Fruit fly (Drosophila melanogaster) whole organism, embryonic: Measurements from ENCODE around the gene CG14120.

Experiments used
- Ada2b ChIP-seq: fragments of 200-800 bp; sonication (Bioruptor generic); IDR thresholded peaks from 2 replicates; pipeline ENCODE4 v1.3.6; 2022; ENCODE audit warnings: missing biosample characterization, missing genetic modification characterization
- Aef1 ChIP-seq: fragments of 200-800 bp; sonication (Bioruptor generic); IDR thresholded peaks from 3 replicates; pipeline ENCODE4 v1.3.6; 2022; ENCODE audit warnings: missing biosample characterization, missing genetic modification characterization
- CG10147 ChIP-seq: fragments of 200-800 bp; sonication (Bioruptor generic); optimal IDR thresholded peaks from 2 replicates; lab custom pipeline; 2019; ENCODE audit warnings: missing biosample characterization, mild to moderate bottlenecking, missing genetic modification characterization, moderate library complexity
- CG11085 ChIP-seq: fragments of 200-800 bp; sonication (Bioruptor generic); IDR thresholded peaks from 2 replicates; pipeline ENCODE4 v1.3.6; 2022; ENCODE audit warnings: missing biosample characterization, missing genetic modification characterization
- CG12104 ChIP-seq: fragments of 200-800 bp; sonication (Bioruptor generic); optimal IDR thresholded peaks from 3 replicates; lab custom pipeline; 2016; ENCODE audit warnings: missing biosample characterization, missing genetic modification characterization
- CG12236 ChIP-seq: fragments of 200-800 bp; sonication (Bioruptor generic); optimal IDR thresholded peaks from 2 replicates; lab custom pipeline; 2016; ENCODE audit warnings: missing biosample characterization, missing genetic modification characterization
- CG13894 ChIP-seq: fragments of 200-800 bp; sonication (Bioruptor generic); optimal IDR thresholded peaks from 3 replicates; lab custom pipeline; 2018; ENCODE audit warnings: missing biosample characterization, mild to moderate bottlenecking, missing genetic modification characterization, moderate library complexity
- CG15269 ChIP-seq: fragments of 200-800 bp; sonication (Bioruptor generic); optimal IDR thresholded peaks from 2 replicates; lab custom pipeline; 2018; ENCODE audit warnings: missing biosample characterization, mild to moderate bottlenecking, missing genetic modification characterization, moderate library complexity
- CG15514 ChIP-seq: fragments of 200-800 bp; sonication (Bioruptor generic); optimal IDR thresholded peaks from 3 replicates; lab custom pipeline; 2017; ENCODE audit warnings: missing biosample characterization, missing genetic modification characterization, mild to moderate bottlenecking, moderate library complexity, missing genetic modification reagents
- CG18599 ChIP-seq: fragments of 200-800 bp; sonication (Bioruptor generic); optimal IDR thresholded peaks from 3 replicates; lab custom pipeline; 2017; ENCODE audit warnings: missing biosample characterization, missing genetic modification characterization, mild to moderate bottlenecking, moderate library complexity, missing genetic modification reagents
- CG32532 ChIP-seq: fragments of 200-800 bp; sonication (Bioruptor generic); IDR thresholded peaks from 2 replicates; pipeline ENCODE4 v1.3.6; 2022; ENCODE audit warnings: missing biosample characterization, missing genetic modification characterization
- CG3281 ChIP-seq: fragments of 200-800 bp; sonication (Bioruptor generic); optimal IDR thresholded peaks from 3 replicates; lab custom pipeline; 2017; ENCODE audit warnings: missing biosample characterization, mild to moderate bottlenecking, missing genetic modification characterization
- CG34224 ChIP-seq: fragments of 200-800 bp; sonication (Bioruptor generic); IDR thresholded peaks from 3 replicates; pipeline ENCODE4 v1.3.6; 2022; ENCODE audit warnings: missing biosample characterization, missing genetic modification characterization; ENCODE audit not compliant: partially characterized antibody
- CG3847 ChIP-seq: fragments of 200-800 bp; sonication (Bioruptor generic); IDR thresholded peaks from 2 replicates; pipeline ENCODE4 v1.3.6; 2022; ENCODE audit warnings: missing biosample characterization, missing genetic modification characterization
- CG3995 ChIP-seq: fragments of 200-800 bp; sonication (Bioruptor generic); optimal IDR thresholded peaks from 3 replicates; lab custom pipeline; 2016; ENCODE audit warnings: missing biosample characterization, missing genetic modification characterization
- CG7556 ChIP-seq: fragments of 200-800 bp; sonication (Bioruptor generic); optimal IDR thresholded peaks from 2 replicates; lab custom pipeline; 2017; ENCODE audit warnings: missing biosample characterization, mild to moderate bottlenecking, missing genetic modification characterization
- CG7839 ChIP-seq: fragments of 200-800 bp; sonication (Bioruptor generic); optimal IDR thresholded peaks from 3 replicates; lab custom pipeline; 2018; ENCODE audit warnings: missing biosample characterization, mild to moderate bottlenecking, missing genetic modification characterization, moderate library complexity
- CG8388 ChIP-seq: fragments of 200-800 bp; sonication (Bioruptor generic); optimal IDR thresholded peaks from 2 replicates; lab custom pipeline; 2019; ENCODE audit warnings: missing biosample characterization, mild to moderate bottlenecking, missing genetic modification characterization, moderate library complexity
- CG9817 ChIP-seq: fragments of 200-800 bp; sonication (Bioruptor generic); optimal IDR thresholded peaks from 2 replicates; lab custom pipeline; 2018; ENCODE audit warnings: missing biosample characterization, mild to moderate bottlenecking, missing genetic modification characterization, moderate library complexity
- CG9932 ChIP-seq: fragments of 200-800 bp; sonication (Bioruptor generic); IDR thresholded peaks from 2 replicates; pipeline ENCODE4 v1.3.6; 2022; ENCODE audit warnings: missing biosample characterization, missing genetic modification characterization
- Camta ChIP-seq: fragments of 200-800 bp; sonication (Bioruptor generic); optimal IDR thresholded peaks from 2 replicates; lab custom pipeline; 2016; ENCODE audit warnings: missing biosample characterization, missing genetic modification characterization
- CoRest ChIP-seq: fragments of 200-800 bp; sonication (Bioruptor generic); optimal IDR thresholded peaks from 3 replicates; lab custom pipeline; 2018; ENCODE audit warnings: missing biosample characterization, mild to moderate bottlenecking, missing genetic modification characterization, moderate library complexity
- Fer3 ChIP-seq: fragments of 200-800 bp; sonication (Bioruptor generic); optimal IDR thresholded peaks from 2 replicates; lab custom pipeline; 2018; ENCODE audit warnings: missing biosample characterization, mild to moderate bottlenecking, missing genetic modification characterization, moderate library complexity
- HLH3B ChIP-seq: fragments of 200-800 bp; sonication (Bioruptor generic); IDR thresholded peaks from 2 replicates; pipeline ENCODE4 v1.3.6; 2022; ENCODE audit warnings: missing biosample characterization, missing genetic modification characterization
- HLH54F ChIP-seq: fragments of 200-800 bp; sonication (Bioruptor generic); optimal IDR thresholded peaks from 3 replicates; lab custom pipeline; 2016; ENCODE audit warnings: missing biosample characterization, missing genetic modification characterization
- Hey ChIP-seq: fragments of 200-800 bp; sonication (Bioruptor generic); optimal IDR thresholded peaks from 3 replicates; lab custom pipeline; 2018; ENCODE audit warnings: missing biosample characterization, mild to moderate bottlenecking, missing genetic modification characterization
- Hr51 ChIP-seq, 2 experiments: fragments of 200-800 bp; sonication (Bioruptor generic); optimal IDR thresholded peaks; 2 replicates in 1 of 2; 3 replicates in 1 of 2; lab custom pipeline; 2016 to 2018; ENCODE audit warnings: missing biosample characterization in 2 of 2, missing genetic modification characterization in 2 of 2, mild to moderate bottlenecking in 1 of 2, moderate library complexity in 1 of 2
- Lim3 ChIP-seq: fragments of 200-800 bp; sonication (Bioruptor generic); IDR thresholded peaks from 2 replicates; pipeline ENCODE4 v1.3.6; 2022; ENCODE audit warnings: missing biosample characterization, missing genetic modification characterization
- Med ChIP-seq: fragments of 200-800 bp; sonication (Bioruptor generic); peaks from one replicate; lab custom pipeline; 2016; ENCODE audit warnings: missing biosample characterization, missing genetic modification characterization, mild to moderate bottlenecking, inconsistent platforms, moderate library complexity
- Meics ChIP-seq: fragments of 200-800 bp; sonication (Bioruptor generic); optimal IDR thresholded peaks from 2 replicates; lab custom pipeline; 2017; ENCODE audit warnings: missing biosample characterization, mild to moderate bottlenecking, missing genetic modification characterization
- Nf-YB ChIP-seq: fragments of 200-800 bp; sonication (Bioruptor generic); optimal IDR thresholded peaks from 3 replicates; lab custom pipeline; 2019; ENCODE audit warnings: missing biosample characterization, mild to moderate bottlenecking, missing genetic modification characterization, moderate library complexity
- Oli ChIP-seq: fragments of 200-800 bp; sonication (Bioruptor generic); optimal IDR thresholded peaks from 2 replicates; lab custom pipeline; 2018; ENCODE audit warnings: missing biosample characterization, mild to moderate bottlenecking, missing genetic modification characterization, moderate library complexity
- Ptx1 ChIP-seq: fragments of 200-800 bp; sonication (Bioruptor generic); IDR thresholded peaks from 2 replicates; pipeline ENCODE4 v1.3.6; 2022; ENCODE audit warnings: missing biosample characterization, missing genetic modification characterization
- bcd ChIP-seq: fragments of 200-800 bp; sonication (Bioruptor generic); optimal IDR thresholded peaks from 2 replicates; lab custom pipeline; 2017; ENCODE audit warnings: missing biosample characterization, mild to moderate bottlenecking, missing genetic modification characterization
- ci ChIP-seq: fragments of 200-800 bp; sonication (Bioruptor generic); IDR thresholded peaks from 3 replicates; pipeline ENCODE4 v1.3.6; 2022; ENCODE audit warnings: missing biosample characterization, missing genetic modification characterization
- cwo ChIP-seq: fragments of 200-800 bp; sonication (Bioruptor generic); optimal IDR thresholded peaks from 3 replicates; lab custom pipeline; 2017; ENCODE audit warnings: missing biosample characterization, missing genetic modification characterization, mild to moderate bottlenecking, moderate library complexity, missing genetic modification reagents
- dmrt99B ChIP-seq: fragments of 200-800 bp; sonication (Bioruptor generic); optimal IDR thresholded peaks from 2 replicates; lab custom pipeline; 2018; ENCODE audit warnings: missing biosample characterization, mild to moderate bottlenecking, missing genetic modification characterization, moderate library complexity
- fd3F ChIP-seq: fragments of 200-800 bp; sonication (Bioruptor generic); optimal IDR thresholded peaks from 2 replicates; lab custom pipeline; 2018; ENCODE audit warnings: missing biosample characterization, mild to moderate bottlenecking, missing genetic modification characterization, moderate library complexity
- gem ChIP-seq: fragments of 200-800 bp; sonication (Bioruptor generic); optimal IDR thresholded peaks from 2 replicates; lab custom pipeline; 2019; ENCODE audit warnings: missing biosample characterization, mild to moderate bottlenecking, missing genetic modification characterization, moderate library complexity
- lab ChIP-seq: fragments of 200-800 bp; sonication (Bioruptor generic); optimal IDR thresholded peaks from 3 replicates; lab custom pipeline; 2017; ENCODE audit warnings: missing biosample characterization, missing genetic modification characterization, mild to moderate bottlenecking, moderate library complexity, missing genetic modification reagents
- lmd ChIP-seq: fragments of 200-800 bp; sonication (Bioruptor generic); IDR thresholded peaks from 2 replicates; pipeline ENCODE4 v1.3.6; 2022; ENCODE audit warnings: missing biosample characterization, missing genetic modification characterization
- mam ChIP-seq: fragments of 200-800 bp; sonication (Bioruptor generic); optimal IDR thresholded peaks from 3 replicates; lab custom pipeline; 2016; ENCODE audit warnings: missing biosample characterization, missing genetic modification characterization
- onecut ChIP-seq: fragments of 200-800 bp; sonication (Bioruptor generic); IDR thresholded peaks from 2 replicates; pipeline ENCODE4 v1.3.6; 2022; ENCODE audit warnings: missing biosample characterization, missing genetic modification characterization
- ranshi ChIP-seq: fragments of 200-800 bp; sonication (Bioruptor generic); IDR thresholded peaks from 2 replicates; pipeline ENCODE4 v1.3.6; 2022; ENCODE audit warnings: missing biosample characterization, missing genetic modification characterization
- row ChIP-seq: fragments of 200-800 bp; sonication (Bioruptor generic); IDR thresholded peaks from 3 replicates; pipeline ENCODE4 v1.3.6; 2022; ENCODE audit warnings: missing biosample characterization, missing genetic modification characterization
- sens-2 ChIP-seq: fragments of 200-800 bp; sonication (Bioruptor generic); IDR thresholded peaks from 2 replicates; pipeline ENCODE4 v1.3.6; 2022; ENCODE audit warnings: missing biosample characterization, missing genetic modification characterization
- seq ChIP-seq: fragments of 200-800 bp; sonication (Bioruptor generic); IDR thresholded peaks from 2 replicates; pipeline ENCODE4 v1.3.6; 2022; ENCODE audit warnings: missing biosample characterization, missing genetic modification characterization
- slbo ChIP-seq: fragments of 200-800 bp; sonication (Bioruptor generic); IDR thresholded peaks from 2 replicates; pipeline ENCODE4 v1.3.6; 2022; ENCODE audit warnings: missing biosample characterization, missing genetic modification characterization
- vvl ChIP-seq: fragments of 200-800 bp; sonication (Bioruptor generic); IDR thresholded peaks from 2 replicates; pipeline ENCODE4 v1.3.6; 2022; ENCODE audit warnings: missing biosample characterization, missing genetic modification characterization

Gene CG14120

DNA sequence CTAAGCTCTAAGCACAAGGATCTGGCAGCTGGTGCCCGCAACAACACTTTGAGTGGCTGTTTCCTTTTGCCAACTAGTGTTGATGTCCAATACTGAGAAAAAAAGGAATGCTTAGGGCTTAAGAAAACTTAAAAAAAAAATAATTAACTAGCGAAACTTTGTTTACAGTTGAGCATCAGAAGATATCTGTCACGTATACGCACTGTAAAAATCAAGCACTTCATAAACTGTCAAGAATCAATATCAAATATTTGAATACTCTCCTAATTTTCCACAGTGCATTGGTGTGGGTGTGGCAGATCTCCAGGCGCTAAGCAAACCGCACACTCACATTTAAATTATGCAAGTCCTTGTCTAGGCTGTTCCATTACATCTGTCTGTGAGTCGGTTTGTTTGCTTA lies 10.6 kb upstream of the CG14120 start:
- TF ChIP-seq cwo = peak; percentile 35
- 0 out of 2 replicates have a peak, but pooled peaks have one; percentile 15 for TF ChIP-seq CG3847 (GFP tag; lab: Robert Waterston, UW)
- peak; percentile 35; the same call in 1 of the 2 replicates for TF ChIP-seq lmd (GFP tag; lab: Robert Waterston, UW)
- peak in 1 of 2 experiments; percentile 46 for TF ChIP-seq Hr51 (GFP tag; optimal IDR thresholded peaks at IDR 0.05; lab: Kevin White, UChicago)
- TF ChIP-seq HLH3B (GFP tag; lab: Robert Waterston, UW) = peak; percentile 35; the same call in 1 of the 2 replicates
- TF ChIP-seq Ada2b (GFP tag; lab: Robert Waterston, UW) = peak; percentile 39; the same call in 1 of the 2 replicates
- TF ChIP-seq CG7556 (GFP tag; lab: Kevin White, UChicago) = peak; percentile 18
- TF ChIP-seq Oli (tag; lab: Kevin White, UChicago) = peak; percentile 15
- no peak for TF ChIP-seq CG12236 (GFP tag; lab: Kevin White, UChicago)
- TF ChIP-seq CG3995 (GFP tag; lab: Kevin White, UChicago) = no peak
- TF ChIP-seq onecut (GFP tag; lab: Robert Waterston, UW) = 0 out of 2 replicates have a peak, but pooled peaks have one; percentile 7
- TF ChIP-seq Meics = peak; percentile 47
- TF ChIP-seq dmrt99B (tag; lab: Kevin White, UChicago) = peak; percentile 27
- TF ChIP-seq sens-2 (GFP tag; lab: Robert Waterston, UW) = no peak
- no peak for TF ChIP-seq seq (GFP tag; lab: Robert Waterston, UW)
- peak; percentile 14 for TF ChIP-seq CG15514 (GFP tag; lab: Kevin White, UChicago)
- TF ChIP-seq Ptx1 (GFP tag; lab: Robert Waterston, UW) = peak; percentile 38; the same call in 1 of the 2 replicates
- peak; percentile 6 for TF ChIP-seq bcd (GFP tag; lab: Kevin White, UChicago)
- peak; percentile 17 for TF ChIP-seq CoRest
- peak; percentile 8; the same call in 1 of the 2 replicates for TF ChIP-seq ranshi (GFP tag; lab: Robert Waterston, UW)
- no peak for TF ChIP-seq CG8388
- no peak for TF ChIP-seq Nf-YB
- peak; percentile 26 for TF ChIP-seq gem (tag; lab: Kevin White, UChicago)
- TF ChIP-seq CG18599 (GFP tag; lab: Kevin White, UChicago) = peak; percentile 76
- TF ChIP-seq Med (GFP tag; lab: Kevin White, UChicago) = peak; percentile 87
- no peak for TF ChIP-seq CG9817
- TF ChIP-seq CG15269 = peak; percentile 53
- no peak for TF ChIP-seq Camta (GFP tag; lab: Kevin White, UChicago)
- peak; percentile 40 for TF ChIP-seq CG7839
- peak; percentile 25 for TF ChIP-seq Fer3
- TF ChIP-seq Lim3 (GFP tag; lab: Robert Waterston, UW) = no peak
- no peak for TF ChIP-seq ci (GFP tag; lab: Robert Waterston, UW)
- TF ChIP-seq fd3F (GFP tag; lab: Kevin White, UChicago) = peak; percentile 7
- no peak for TF ChIP-seq CG12104 (GFP tag; lab: Kevin White, UChicago)
- no peak for TF ChIP-seq HLH54F
- peak; percentile 15 for TF ChIP-seq mam (GFP tag; lab: Kevin White, UChicago)
- peak; percentile 67 for TF ChIP-seq lab
- TF ChIP-seq CG32532 (GFP tag; lab: Robert Waterston, UW) = peak; percentile 50; the same call in 1 of the 2 replicates
- TF ChIP-seq CG9932 (GFP tag; lab: Robert Waterston, UW) = peak; percentile 20; the same call in 1 of the 2 replicates
- 0 out of 2 replicates have a peak, but pooled peaks have one; percentile 18 for TF ChIP-seq CG11085
- peak; percentile 12 for TF ChIP-seq CG13894 (tag; lab: Kevin White, UChicago)
- TF ChIP-seq CG3281 (GFP tag; lab: Kevin White, UChicago) = peak; percentile 42
- TF ChIP-seq CG10147 (GFP tag; lab: Kevin White, UChicago) = peak; percentile 33
- no peak for TF ChIP-seq CG34224
- peak; percentile 21; the same call in 1 of the 2 replicates for TF ChIP-seq vvl (GFP tag; lab: Robert Waterston, UW)
- peak; percentile 61; the same call in 2 of the 3 replicates for TF ChIP-seq row (GFP tag; lab: Robert Waterston, UW)
- no peak for TF ChIP-seq Hey
- TF ChIP-seq slbo (GFP tag; lab: Robert Waterston, UW) = peak; percentile 46
- peak; percentile 20; the same call in 1 of the 3 replicates for TF ChIP-seq Aef1 (GFP tag; lab: Robert Waterston, UW)
